Worm (Caenorhabditis elegans) whole organism, young adult: Measurements from ENCODE around the gene col-33.

Source experiments
- B0261.1 ChIP-seq: sonication (generic microtip); optimal IDR thresholded peaks from 2 replicates; lab custom pipeline; 2016; ENCODE audit warnings: mild to moderate bottlenecking, missing genetic modification characterization, moderate library complexity, missing compliant biosample characterization
- B0336.3 ChIP-seq: fragments of 200-800 bp; sonication (Bioruptor generic); IDR thresholded peaks from 2 replicates; pipeline ENCODE4 v1.3.6; 2022; ENCODE audit warnings: missing genetic modification characterization, missing compliant biosample characterization
- F22D6.2 ChIP-seq: sonication (generic microtip); optimal IDR thresholded peaks from 2 replicates; lab custom pipeline; 2016; ENCODE audit warnings: mild to moderate bottlenecking, missing genetic modification characterization, missing compliant biosample characterization
- F23B12.7 ChIP-seq: sonication (generic microtip); optimal IDR thresholded peaks from 2 replicates; lab custom pipeline; 2017; ENCODE audit warnings: missing genetic modification characterization, mild to moderate bottlenecking, missing compliant biosample characterization, antibody characterized with exemption, moderate library complexity; ENCODE audit not compliant: insufficient read depth
- F33H1.4 ChIP-seq: fragments of 200-800 bp; sonication (Bioruptor generic); IDR thresholded peaks from 2 replicates; pipeline ENCODE4 v1.3.6; 2022; ENCODE audit warnings: missing genetic modification reagents, missing genetic modification characterization, missing compliant biosample characterization
- F52B5.7 ChIP-seq: sonication (generic microtip); optimal IDR thresholded peaks from 2 replicates; lab custom pipeline; 2016; ENCODE audit warnings: mild to moderate bottlenecking, missing genetic modification characterization, missing compliant biosample characterization
- T07F8.4 ChIP-seq: sonication (generic microtip); optimal IDR thresholded peaks from 2 replicates; lab custom pipeline; 2016; ENCODE audit warnings: mild to moderate bottlenecking, missing genetic modification characterization, moderate library complexity, missing compliant biosample characterization
- Y56A3A.18 ChIP-seq: fragments of 200-800 bp; sonication (Bioruptor generic); IDR thresholded peaks from 2 replicates; pipeline ENCODE4 v1.3.6; 2022; ENCODE audit warnings: missing genetic modification reagents, missing genetic modification characterization, missing compliant biosample characterization
- Y95B8A.8 ChIP-seq: fragments of 200-800 bp; sonication (Bioruptor generic); IDR thresholded peaks from 2 replicates; pipeline ENCODE4 v1.3.6; 2022; ENCODE audit warnings: missing genetic modification reagents, missing genetic modification characterization, missing compliant biosample characterization
- akir-1 ChIP-seq: fragments of 200-800 bp; sonication (Bioruptor generic); optimal IDR thresholded peaks from 2 replicates; lab custom pipeline; 2018; ENCODE audit warnings: mild to moderate bottlenecking, missing genetic modification characterization, moderate library complexity, missing compliant biosample characterization
- ama-1 ChIP-seq, 3 experiments: fragments of 150-350 bp in 1 of 3; sonication (generic microtip) in 2 of 3; optimal IDR thresholded peaks; 2 replicates each; lab custom pipeline; 2014 to 2018; ENCODE audit warnings: missing biosample characterization in 2 of 3, missing genetic modification characterization in 2 of 3, missing genetic modification reagents in 2 of 3
- aptf-2 ChIP-seq: fragments of 200-800 bp; sonication (Bioruptor generic); conservative IDR thresholded peaks from 2 replicates; pipeline ENCODE4 v1.3.6; 2022; ENCODE audit warnings: missing genetic modification reagents, missing genetic modification characterization, missing compliant biosample characterization
- aptf-3 ChIP-seq: fragments of 200-800 bp; sonication (Bioruptor generic); IDR thresholded peaks from 2 replicates; pipeline ENCODE4 v1.3.6; 2022; ENCODE audit warnings: missing genetic modification characterization, missing compliant biosample characterization
- efl-1 ChIP-seq: fragments of 150-350 bp; optimal IDR thresholded peaks from 2 replicates; lab custom pipeline; 2014; ENCODE audit warnings: missing biosample characterization, missing genetic modification reagents, missing genetic modification characterization
- egrh-3 ChIP-seq: fragments of 200-800 bp; sonication (Bioruptor generic); IDR thresholded peaks from 2 replicates; pipeline ENCODE4 v1.3.6; 2022; ENCODE audit warnings: missing genetic modification reagents, missing genetic modification characterization, missing compliant biosample characterization
- him-1 ChIP-seq: sonication (generic microtip); optimal IDR thresholded peaks from 2 replicates; lab custom pipeline; 2016; ENCODE audit warnings: missing genotype, missing genetic modification reagents, missing genetic modification characterization, missing compliant biosample characterization
- hlh-12 ChIP-seq: sonication (generic microtip); optimal IDR thresholded peaks from 2 replicates; lab custom pipeline; 2016; ENCODE audit warnings: missing genetic modification characterization, missing compliant biosample characterization
- hmg-1.2 ChIP-seq: fragments of 200-800 bp; sonication (Bioruptor generic); IDR thresholded peaks from 2 replicates; pipeline ENCODE4 v1.3.6; 2022; ENCODE audit warnings: missing genetic modification reagents, missing genetic modification characterization, missing compliant biosample characterization
- let-607 ChIP-seq, 2 experiments: fragments of 200-800 bp in 1 of 2; sonication (Bioruptor generic) in 1 of 2; sonication (generic microtip) in 1 of 2; optimal IDR thresholded peaks; 2 replicates each; lab custom pipeline; 2016 to 2018; ENCODE audit warnings: mild to moderate bottlenecking in 2 of 2, missing compliant biosample characterization in 2 of 2, missing genetic modification characterization in 2 of 2, moderate library complexity in 2 of 2, missing genotype in 1 of 2
- lin-54 ChIP-seq: fragments of 200-800 bp; sonication (Bioruptor generic); optimal IDR thresholded peaks from 2 replicates; lab custom pipeline; 2018; ENCODE audit warnings: mild to moderate bottlenecking, missing genetic modification characterization, missing compliant biosample characterization
- lir-1 ChIP-seq: fragments of 200-800 bp; sonication (Bioruptor generic); conservative IDR thresholded peaks from 2 replicates; pipeline ENCODE4 v1.3.6; 2022; ENCODE audit warnings: missing genetic modification reagents, missing genetic modification characterization, missing compliant biosample characterization
- lsy-27 ChIP-seq: sonication (generic microtip); optimal IDR thresholded peaks from 2 replicates; lab custom pipeline; 2017; ENCODE audit warnings: missing genetic modification characterization, mild to moderate bottlenecking, missing compliant biosample characterization, antibody characterized with exemption, missing genotype, borderline replicate concordance; ENCODE audit not compliant: insufficient read depth
- nfya-2 ChIP-seq: fragments of 200-800 bp; sonication (Bioruptor generic); IDR thresholded peaks from 2 replicates; pipeline ENCODE4 v1.3.6; 2022; ENCODE audit warnings: missing genetic modification reagents, missing genetic modification characterization, missing compliant biosample characterization
- nfyb-1 ChIP-seq: fragments of 200-800 bp; sonication (Bioruptor generic); IDR thresholded peaks from 2 replicates; pipeline ENCODE4 v1.3.6; 2022; ENCODE audit warnings: missing genetic modification reagents, missing genetic modification characterization, missing compliant biosample characterization
- nhr-120 ChIP-seq: fragments of 200-800 bp; sonication (Bioruptor generic); IDR thresholded peaks from 2 replicates; pipeline ENCODE4 v1.3.6; 2022; ENCODE audit warnings: missing genetic modification characterization, missing compliant biosample characterization
- nhr-179 ChIP-seq: sonication (generic microtip); optimal IDR thresholded peaks from 2 replicates; lab custom pipeline; 2016; ENCODE audit warnings: mild to moderate bottlenecking, missing genetic modification characterization, missing compliant biosample characterization
- nhr-27 ChIP-seq: fragments of 200-800 bp; sonication (Bioruptor generic); optimal IDR thresholded peaks from 2 replicates; lab custom pipeline; 2018; ENCODE audit warnings: mild to moderate bottlenecking, missing genetic modification characterization, moderate library complexity, missing compliant biosample characterization
- nhr-80 ChIP-seq: sonication (generic microtip); optimal IDR thresholded peaks from 2 replicates; lab custom pipeline; 2016; ENCODE audit warnings: missing genetic modification characterization, missing compliant biosample characterization
- rec-8 ChIP-seq, 2 experiments: sonication (generic microtip); optimal IDR thresholded peaks; 2 replicates each; lab custom pipeline; 2016; ENCODE audit warnings: mild to moderate bottlenecking in 2 of 2, missing genetic modification characterization in 2 of 2, missing genetic modification reagents in 2 of 2, missing genotype in 2 of 2, missing biosample characterization in 1 of 2, missing compliant biosample characterization in 1 of 2, moderate library complexity in 1 of 2
- snpc-1.1 ChIP-seq: sonication (generic microtip); optimal IDR thresholded peaks from 2 replicates; lab custom pipeline; 2017; ENCODE audit warnings: missing genetic modification characterization, mild to moderate bottlenecking, missing compliant biosample characterization, antibody characterized with exemption, moderate library complexity, missing genotype, missing genetic modification reagents; ENCODE audit not compliant: insufficient read depth
- somi-1 ChIP-seq: fragments of 200-800 bp; sonication (Bioruptor generic); optimal IDR thresholded peaks from 2 replicates; lab custom pipeline; 2018; ENCODE audit warnings: mild to moderate bottlenecking, missing genetic modification characterization, missing compliant biosample characterization
- unc-130 ChIP-seq: sonication (generic microtip); optimal IDR thresholded peaks from 2 replicates; lab custom pipeline; 2016; ENCODE audit warnings: missing genetic modification reagents, missing genetic modification characterization, missing compliant biosample characterization
- zfh-2 ChIP-seq: fragments of 200-800 bp; sonication (Bioruptor generic); conservative IDR thresholded peaks from 2 replicates; pipeline ENCODE4 v1.3.6; 2022; ENCODE audit warnings: missing genetic modification reagents, missing genetic modification characterization, missing compliant biosample characterization
- ztf-28 ChIP-seq: fragments of 200-800 bp; sonication (Bioruptor generic); IDR thresholded peaks from 2 replicates; pipeline ENCODE4 v1.3.6; 2022; ENCODE audit warnings: missing genetic modification reagents, missing genetic modification characterization, missing compliant biosample characterization

col-33 gene

ce11 chrIV:4216099-4216894 lies 46.8 kb upstream of the col-33 start:
- peak; percentile 79 for TF ChIP-seq zfh-2 (GFP tag; lab: Robert Waterston, UW)
- no peak for TF ChIP-seq lin-54 (GFP tag; lab: Kevin White, UChicago)
- no peak for TF ChIP-seq hmg-1.2
- no peak for TF ChIP-seq aptf-2 (GFP tag; lab: Robert Waterston, UW)
- TF ChIP-seq rec-8 (tag; optimal IDR thresholded peaks at IDR 0.05; lab: Kevin White, UChicago) = no peak
- peak; percentile 23; the same call in 1 of the 2 replicates for TF ChIP-seq egrh-3 (GFP tag; lab: Robert Waterston, UW)
- no peak for TF ChIP-seq snpc-1.1 (tag; lab: Kevin White, UChicago)
- no peak for TF ChIP-seq F52B5.7 (tag; lab: Kevin White, UChicago)
- no peak for TF ChIP-seq somi-1
- no peak for TF ChIP-seq nhr-80
- no peak for TF ChIP-seq nfyb-1 (GFP tag; lab: Robert Waterston, UW)
- no peak for TF ChIP-seq hlh-12 (tag; lab: Kevin White, UChicago)
- no peak for TF ChIP-seq nhr-120 (GFP tag; lab: Robert Waterston, UW)
- no peak for TF ChIP-seq B0261.1
- no peak for TF ChIP-seq ama-1 (optimal IDR thresholded peaks at IDR 0.05; lab: Kevin White, UChicago)
- no peak for TF ChIP-seq ama-1 (GFP tag; optimal IDR thresholded peaks at IDR 0.05; lab: Kevin White, UChicago)
- TF ChIP-seq lsy-27 = no peak
- no peak for TF ChIP-seq nhr-27 (tag; lab: Kevin White, UChicago)

- TF ChIP-seq nhr-179 (no peak), efl-1 (no peak), Y56A3A.18 (GFP tag; lab: Robert Waterston, UW) (0 out of 2 replicates have a peak, but pooled peaks have one; percentile 39)
- TF ChIP-seq, all 124 proteins: peak for 1
Observed at ce11 chrIV:4218276-4218675, 44.8 kb upstream of the col-33 start.

- TF ChIP-seq somi-1 (no peak), aptf-3 (GFP tag; lab: Robert Waterston, UW) (no peak), T07F8.4 (no peak), unc-130 (no peak), Y95B8A.8 (no peak), ztf-28 (GFP tag; lab: Robert Waterston, UW) (no peak), akir-1 (GFP tag; lab: Kevin White, UChicago) (no peak), F22D6.2 (no peak)
Observed at ce11 chrIV:4219983-4220382, 43.1 kb upstream of the col-33 start, which contains the start of gene F30B5.11. Gene F30B5.11, minus strand, starts transcription at chrIV:4220083.

ce11 chrIV:4225851-4226250 lies 37.2 kb upstream of the col-33 start, which contains the start of gene srbc-71:
Gene srbc-71, minus strand, starts transcription at chrIV:4225951.
- no peak for TF ChIP-seq B0336.3
- TF ChIP-seq lir-1 = no peak
- TF ChIP-seq him-1 (tag; lab: Kevin White, UChicago) = no peak
- no peak for TF ChIP-seq F52B5.7 (tag; lab: Kevin White, UChicago)
- TF ChIP-seq lin-54 (GFP tag; lab: Kevin White, UChicago) = no peak
- TF ChIP-seq F33H1.4 (GFP tag; lab: Robert Waterston, UW) = no peak
- TF ChIP-seq zfh-2 (GFP tag; lab: Robert Waterston, UW) = no peak
- TF ChIP-seq let-607 (tag; optimal IDR thresholded peaks at IDR 0.05; lab: Kevin White, UChicago) = no peak
- no peak for TF ChIP-seq F23B12.7 (tag; lab: Kevin White, UChicago)
- TF ChIP-seq nfya-2 (GFP tag; lab: Robert Waterston, UW) = no peak
- no peak for TF ChIP-seq ama-1 (optimal IDR thresholded peaks at IDR 0.05; lab: Kevin White, UChicago)
- no peak for TF ChIP-seq ama-1 (GFP tag; optimal IDR thresholded peaks at IDR 0.05; lab: Kevin White, UChicago)
- TF ChIP-seq nhr-27 (tag; lab: Kevin White, UChicago) = no peak
